Worm (Caenorhabditis elegans) whole organism, L4 larva: ENCODE data around the gene sra-38.

Experiments
- F26F4.8 ChIP-seq: fragments of 200-800 bp; sonication (Bioruptor generic); conservative IDR thresholded peaks from 2 replicates; pipeline ENCODE4 v1.3.6; 2022; ENCODE audit warnings: missing genetic modification characterization, missing compliant biosample characterization
- F37D6.2 ChIP-seq: sonication (generic microtip); optimal IDR thresholded peaks from 2 replicates; lab custom pipeline; 2016; ENCODE audit warnings: mild to moderate bottlenecking, missing genetic modification characterization, missing compliant biosample characterization
- Y5F2A.4 ChIP-seq: fragments of 200-800 bp; sonication (Bioruptor generic); optimal IDR thresholded peaks from 2 replicates; lab custom pipeline; 2018; ENCODE audit warnings: mild to moderate bottlenecking, missing genetic modification characterization, missing compliant biosample characterization
- Y75B8A.6 ChIP-seq: fragments of 200-800 bp; sonication (Bioruptor generic); IDR thresholded peaks from 2 replicates; pipeline ENCODE4 v1.3.6; 2022; ENCODE audit warnings: missing genetic modification reagents, missing genetic modification characterization, missing compliant biosample characterization
- ZK337.2 ChIP-seq: fragments of 200-800 bp; sonication (Bioruptor generic); IDR thresholded peaks from 2 replicates; pipeline ENCODE4 v1.3.6; 2022; ENCODE audit warnings: missing genetic modification reagents, missing genetic modification characterization, missing compliant biosample characterization
- ZK546.5 ChIP-seq, 2 experiments: sonication (generic microtip); optimal IDR thresholded peaks; 2 replicates each; lab custom pipeline; 2017; ENCODE audit warnings: missing biosample characterization in 2 of 2, missing genetic modification characterization in 2 of 2
- arid-1 ChIP-seq: fragments of 200-800 bp; sonication (Bioruptor generic); conservative IDR thresholded peaks from 2 replicates; pipeline ENCODE4 v1.3.6; 2022; ENCODE audit warnings: missing genetic modification reagents, missing genetic modification characterization, missing compliant biosample characterization
- ceh-32 ChIP-seq: sonication (generic microtip); optimal IDR thresholded peaks from 2 replicates; lab custom pipeline; 2016; ENCODE audit warnings: mild to moderate bottlenecking, missing genetic modification characterization, missing compliant biosample characterization; ENCODE audit not compliant: poor library complexity
- ceh-44 ChIP-seq: fragments of 200-800 bp; sonication (Bioruptor generic); IDR thresholded peaks from 2 replicates; pipeline ENCODE4 v1.3.6; 2022; ENCODE audit warnings: missing genetic modification reagents, missing genetic modification characterization, missing compliant biosample characterization
- ceh-82 ChIP-seq: sonication (generic microtip); optimal IDR thresholded peaks from 2 replicates; lab custom pipeline; 2017; ENCODE audit warnings: missing biosample characterization, missing genetic modification characterization
- ces-1 ChIP-seq: fragments of 150-350 bp; sonication (generic microtip); optimal IDR thresholded peaks from 4 replicates; lab custom pipeline; 2014; ENCODE audit warnings: missing biosample characterization, missing genetic modification reagents, missing genetic modification characterization
- daf-8 ChIP-seq: fragments of 200-800 bp; sonication (Bioruptor generic); IDR thresholded peaks from 2 replicates; pipeline ENCODE4 v1.3.6; 2022; ENCODE audit warnings: missing genetic modification characterization, missing compliant biosample characterization
- dmd-6 ChIP-seq: fragments of 200-800 bp; sonication (Bioruptor generic); IDR thresholded peaks from 2 replicates; pipeline ENCODE4 v1.3.6; 2022; ENCODE audit warnings: missing genetic modification reagents, missing genetic modification characterization, missing compliant biosample characterization
- dmd-9 ChIP-seq: fragments of 200-800 bp; sonication (Bioruptor generic); IDR thresholded peaks from 2 replicates; pipeline ENCODE4 v1.3.6; 2022; ENCODE audit warnings: missing genetic modification reagents, missing genetic modification characterization, missing compliant biosample characterization
- dpl-1 ChIP-seq: fragments of 150-350 bp; optimal IDR thresholded peaks from 2 replicates; lab custom pipeline; 2014; ENCODE audit warnings: missing biosample characterization, missing genetic modification reagents, missing genetic modification characterization
- egl-43 ChIP-seq: fragments of 200-800 bp; sonication (Bioruptor generic); IDR thresholded peaks from 2 replicates; pipeline ENCODE4 v1.3.6; 2022; ENCODE audit warnings: missing genetic modification reagents, missing genetic modification characterization, missing compliant biosample characterization
- fos-1 ChIP-seq: fragments of 150-350 bp; optimal IDR thresholded peaks from 2 replicates; lab custom pipeline; 2014; ENCODE audit warnings: missing biosample characterization, missing genetic modification characterization
- hmg-1.1 ChIP-seq: fragments of 200-800 bp; sonication (Bioruptor generic); IDR thresholded peaks from 2 replicates; pipeline ENCODE4 v1.3.6; 2022; ENCODE audit warnings: missing genetic modification reagents, missing genetic modification characterization, missing compliant biosample characterization
- lin-39 ChIP-seq: fragments of 150-350 bp; optimal IDR thresholded peaks from 2 replicates; lab custom pipeline; 2014; ENCODE audit warnings: missing biosample characterization, missing genetic modification reagents, missing genetic modification characterization
- madf-5 ChIP-seq, 2 experiments: fragments of 200-800 bp; sonication (Bioruptor generic); IDR thresholded peaks; 2 replicates each; pipeline ENCODE4 v1.3.6; 2022; ENCODE audit warnings: missing compliant biosample characterization in 2 of 2, missing genetic modification characterization in 2 of 2
- mdt-29 ChIP-seq: fragments of 200-800 bp; sonication (Bioruptor generic); IDR thresholded peaks from 2 replicates; pipeline ENCODE4 v1.3.6; 2022; ENCODE audit warnings: missing genetic modification reagents, missing genetic modification characterization, missing compliant biosample characterization
- mep-1 ChIP-seq: fragments of 150-350 bp; sonication (generic microtip); optimal IDR thresholded peaks from 3 replicates; lab custom pipeline; 2014; ENCODE audit warnings: missing biosample characterization, missing genetic modification characterization
- mes-2 ChIP-seq: sonication (generic microtip); optimal IDR thresholded peaks from 2 replicates; lab custom pipeline; 2016; ENCODE audit warnings: missing genotype, mild to moderate bottlenecking, missing genetic modification characterization, missing compliant biosample characterization; ENCODE audit not compliant: poor library complexity, severe bottlenecking
- nhr-102 ChIP-seq: sonication (generic microtip); optimal IDR thresholded peaks from 2 replicates; lab custom pipeline; 2016; ENCODE audit warnings: mild to moderate bottlenecking, missing genetic modification characterization, moderate library complexity, missing compliant biosample characterization
- nhr-25 ChIP-seq: sonication (generic microtip); optimal IDR thresholded peaks from 2 replicates; lab custom pipeline; 2017; ENCODE audit warnings: missing genetic modification characterization, mild to moderate bottlenecking, missing compliant biosample characterization, antibody characterized with exemption, moderate library complexity, borderline replicate concordance; ENCODE audit not compliant: insufficient read depth
- nhr-42 ChIP-seq: fragments of 200-800 bp; sonication (Bioruptor generic); IDR thresholded peaks from 2 replicates; pipeline ENCODE4 v1.3.6; 2022; ENCODE audit warnings: missing genetic modification characterization, missing compliant biosample characterization
- pha-4 ChIP-seq, 2 experiments: fragments of 150-350 bp in 1 of 2; fragments of 200-800 bp in 1 of 2; sonication (Bioruptor generic) in 1 of 2; IDR thresholded peaks in 1 of 2; optimal IDR thresholded peaks in 1 of 2; 2 replicates each; pipeline versions ENCODE4 v1.3.6 to Lab custom; 2014 to 2022; ENCODE audit warnings: missing genetic modification characterization in 2 of 2, missing genetic modification reagents in 2 of 2, missing biosample characterization in 1 of 2, missing compliant biosample characterization in 1 of 2
- php-3 ChIP-seq: fragments of 200-800 bp; sonication (Bioruptor generic); IDR thresholded peaks from 2 replicates; pipeline ENCODE4 v1.3.6; 2022; ENCODE audit warnings: missing genetic modification reagents, missing genetic modification characterization, missing compliant biosample characterization
- spr-3 ChIP-seq: fragments of 200-800 bp; sonication (Bioruptor generic); optimal IDR thresholded peaks from 2 replicates; lab custom pipeline; 2018; ENCODE audit warnings: mild to moderate bottlenecking, missing genetic modification characterization, missing compliant biosample characterization
- unc-62 ChIP-seq, 3 experiments: fragments of 150-350 bp in 1 of 3; sonication (generic microtip); optimal IDR thresholded peaks in 2 of 3; peaks in 1 of 3; 1 replicate in 1 of 3; 2 replicates in 2 of 3; lab custom pipeline; 2014 to 2017; ENCODE audit warnings: missing biosample characterization in 3 of 3, missing genetic modification characterization in 3 of 3, missing genetic modification reagents in 3 of 3, missing genotype in 1 of 3
- ztf-11 ChIP-seq: fragments of 150-350 bp; optimal IDR thresholded peaks from 2 replicates; lab custom pipeline; 2014; ENCODE audit warnings: missing biosample characterization, missing genetic modification characterization

sra-38 gene

DNA sequence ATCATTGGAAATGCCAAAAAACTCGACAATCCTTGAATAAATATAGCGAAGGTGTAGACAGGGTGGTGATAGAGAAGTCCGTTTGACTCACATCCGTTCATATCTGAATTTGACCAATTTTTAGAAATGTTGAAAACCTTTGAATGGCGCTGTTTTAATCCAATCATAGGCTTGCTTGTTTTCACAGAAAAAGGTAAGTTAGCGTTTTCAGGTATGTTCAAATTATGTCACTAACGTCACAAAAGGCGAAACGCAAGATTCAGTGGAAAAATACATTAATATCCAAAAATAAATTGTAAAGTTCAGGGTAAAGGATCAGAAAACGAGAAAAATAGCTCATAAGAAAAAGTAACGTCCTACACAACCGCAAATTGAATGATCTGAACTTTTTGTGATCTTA lies at the start of gene sra-38:
Gene sra-38 (minus strand): TSS at position 101 of the 400 bp plus-strand sequence.
- no peak for TF ChIP-seq F37D6.2 (tag; lab: Kevin White, UChicago)
- no peak for TF ChIP-seq nhr-25 (tag; lab: Kevin White, UChicago)
- no peak for TF ChIP-seq ceh-82
- no peak for TF ChIP-seq pha-4 (GFP tag; IDR thresholded peaks at IDR 0.05; lab: Robert Waterston, UW)
- TF ChIP-seq pha-4 (tag; optimal IDR thresholded peaks at IDR 0.05; lab: Kevin White, UChicago), result no peak
- no peak for TF ChIP-seq dmd-6 (GFP tag; lab: Robert Waterston, UW)
- no peak for TF ChIP-seq unc-62 (GFP tag; optimal IDR thresholded peaks at IDR 0.05 in 1 of 2; lab: Kevin White, UChicago)
- TF ChIP-seq unc-62 (tag; optimal IDR thresholded peaks at IDR 0.05; lab: Kevin White, UChicago), result no peak
- no peak for TF ChIP-seq F26F4.8 (GFP tag; lab: Robert Waterston, UW)
- TF ChIP-seq ZK337.2 (GFP tag; lab: Robert Waterston, UW), result no peak
- TF ChIP-seq arid-1 (GFP tag; lab: Robert Waterston, UW), result no peak
- TF ChIP-seq daf-8, result no peak
- no peak for TF ChIP-seq dmd-9 (GFP tag; lab: Robert Waterston, UW)
- TF ChIP-seq ces-1 (GFP tag; lab: Kevin White, UChicago), result no peak
- TF ChIP-seq madf-5 (GFP tag; IDR thresholded peaks at IDR 0.05; lab: Robert Waterston, UW), result no peak
- TF ChIP-seq nhr-42 (GFP tag; lab: Robert Waterston, UW), result no peak
- TF ChIP-seq nhr-102 (tag; lab: Kevin White, UChicago), result no peak
- no peak for TF ChIP-seq fos-1 (tag; lab: Kevin White, UChicago)
- TF ChIP-seq Y75B8A.6 (GFP tag; lab: Robert Waterston, UW), result no peak
- no peak for TF ChIP-seq dpl-1
- no peak for TF ChIP-seq lin-39 (tag; lab: Kevin White, UChicago)

ce11 chrX:13948810-13949209 lies 48.9 kb upstream of the sra-38 start, which contains the start of gene alg-1:
alg-1 (plus strand) TSS chrX:13949110.
- TF ChIP-seq ZK546.5 (tag; optimal IDR thresholded peaks at IDR 0.05; lab: Kevin White, UChicago) (no peak), spr-3 (GFP tag; lab: Kevin White, UChicago) (no peak)
- TF ChIP-seq, all 104 proteins: peak for 0

DNA sequence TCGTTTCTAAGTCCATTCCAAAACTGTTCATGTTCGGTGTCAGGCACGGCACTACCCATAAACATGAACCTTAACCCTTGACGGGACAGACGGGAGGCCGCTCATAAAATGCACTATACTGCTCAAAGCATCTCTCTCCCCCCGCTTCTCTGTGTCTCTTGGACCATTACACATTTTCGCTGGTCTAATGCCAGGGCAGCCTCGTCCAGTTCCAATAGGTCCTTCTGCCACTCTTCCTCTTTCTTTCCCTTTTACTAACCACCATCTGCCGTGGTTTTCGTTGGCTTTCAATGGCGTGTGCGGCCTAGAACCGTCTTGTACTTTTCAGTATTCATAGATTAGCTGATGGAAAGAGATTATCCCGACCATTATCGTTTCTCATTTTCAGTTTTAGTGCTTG lies 48.2 kb upstream of the sra-38 start:
- TF ChIP-seq mes-2 (tag; lab: Kevin White, UChicago), result peak; percentile 14
- TF ChIP-seq unc-62 (GFP tag; optimal IDR thresholded peaks at IDR 0.05 in 1 of 2; lab: Kevin White, UChicago), result peak in 1 of 2 experiments; percentile 72
- TF ChIP-seq unc-62 (tag; optimal IDR thresholded peaks at IDR 0.05; lab: Kevin White, UChicago), result no peak
- no peak for TF ChIP-seq mep-1 (tag; lab: Kevin White, UChicago)
- TF ChIP-seq ZK546.5 (tag; optimal IDR thresholded peaks at IDR 0.05; lab: Kevin White, UChicago), result no peak
- no peak for TF ChIP-seq mdt-29 (GFP tag; lab: Robert Waterston, UW)
- TF ChIP-seq egl-43 (GFP tag; lab: Robert Waterston, UW), result peak; percentile 65
- TF ChIP-seq ztf-11 (tag; lab: Kevin White, UChicago), result no peak
- TF ChIP-seq Y5F2A.4 (GFP tag; lab: Kevin White, UChicago), result no peak
- TF ChIP-seq php-3 (GFP tag; lab: Robert Waterston, UW), result 0 out of 2 replicates have a peak, but pooled peaks have one; percentile 34
- no peak for TF ChIP-seq fos-1 (tag; lab: Kevin White, UChicago)
- no peak for TF ChIP-seq ceh-44 (GFP tag; lab: Robert Waterston, UW)
- TF ChIP-seq ceh-32 (tag; lab: Kevin White, UChicago), result no peak
- TF ChIP-seq hmg-1.1 (GFP tag; lab: Robert Waterston, UW), result peak; percentile 47; the same call in 1 of the 2 replicates
- TF ChIP-seq, all 104 proteins: peak for 5
